Fruit fly (Drosophila melanogaster): ENCODE results near the gene myd.

Gene myd

DNA sequence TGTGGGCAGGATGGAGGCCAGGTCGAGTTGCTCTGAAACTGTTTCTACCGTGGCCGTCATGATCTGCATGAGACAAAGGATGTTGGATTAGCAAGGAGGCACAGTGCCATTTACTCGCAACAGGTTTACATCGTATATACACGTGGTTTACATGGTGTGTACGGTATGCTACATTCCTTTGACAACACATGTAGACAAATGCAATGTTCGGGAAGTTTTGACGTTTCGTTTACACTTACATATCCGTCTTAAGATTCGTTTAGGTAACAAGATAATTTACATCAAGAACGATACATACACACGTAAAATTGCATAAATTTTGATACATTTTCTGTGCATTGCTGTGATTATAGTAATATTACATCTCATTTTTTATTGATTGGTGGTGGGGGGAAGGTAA, 58.5 kb downstream of the myd start:
- TF ChIP-seq D1 (tag; optimal IDR thresholded peaks at IDR 0.05) (peak; percentile 41), CG17806 (tag; optimal IDR thresholded peaks at IDR 0.05) (no peak), CG14655 (GFP tag; optimal IDR thresholded peaks at IDR 0.05) (no peak), Pif1B (GFP tag; optimal IDR thresholded peaks at IDR 0.05) (no peak), CG9948 (tag; optimal IDR thresholded peaks at IDR 0.05) (no peak), Snoo (tag; optimal IDR thresholded peaks at IDR 0.05) (no peak), fd96Ca (GFP tag; IDR thresholded peaks at IDR 0.05) (no peak)

DNA sequence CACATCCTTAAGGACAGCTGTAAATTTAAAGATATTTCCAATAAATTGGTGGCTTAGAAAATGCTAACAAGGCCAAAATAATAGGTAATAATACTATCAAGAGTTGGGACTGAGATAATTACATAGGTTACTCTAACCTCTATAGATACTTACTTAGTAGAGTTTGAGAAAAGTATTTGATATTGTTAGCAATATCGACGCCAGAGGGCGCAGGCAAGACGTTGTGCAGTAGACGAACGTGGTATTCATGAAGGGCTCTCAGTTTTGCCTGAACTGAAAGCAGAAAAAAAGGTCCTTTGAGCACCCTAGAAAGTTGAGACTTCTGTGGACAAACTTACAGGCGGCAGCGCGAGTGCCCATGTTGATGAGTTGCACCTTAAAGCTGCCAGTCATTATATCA, 64.9 kb downstream of the myd start:
- TF ChIP-seq CG10348 (GFP tag; IDR thresholded peaks at IDR 0.05) (no peak), Ets98B (GFP tag; IDR thresholded peaks at IDR 0.05) (no peak), CG12605 (GFP tag; IDR thresholded peaks at IDR 0.05) (no peak)

DNA sequence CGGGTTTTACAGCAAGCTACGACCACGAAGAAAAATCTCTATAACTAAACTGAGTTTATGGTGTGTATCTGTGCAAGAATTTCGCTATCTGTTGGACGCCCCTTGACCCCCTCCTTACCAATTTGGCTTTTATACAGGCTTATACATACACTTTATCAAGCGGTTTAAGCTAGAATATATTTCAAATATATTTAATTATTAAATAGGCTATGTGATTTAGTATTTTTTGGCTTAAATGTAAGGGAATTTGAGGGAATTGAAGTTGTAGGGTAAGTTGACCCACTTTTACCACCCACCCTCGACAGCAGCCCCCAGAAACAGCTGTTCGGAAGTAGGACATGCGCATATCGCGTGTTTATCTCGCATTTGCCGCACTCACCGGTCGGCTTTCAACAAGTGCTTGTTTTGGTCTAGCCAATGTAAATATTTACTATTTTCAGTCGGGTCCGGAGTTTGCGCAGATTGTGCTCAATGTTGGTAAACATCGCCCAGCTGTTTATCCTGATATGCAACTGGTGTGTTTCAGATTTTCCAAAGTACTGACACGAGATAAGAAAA, 65.7 kb downstream of the myd start, which contains the start of gene unc79:
unc79 (minus strand) TSS at position 51 of the 558 bp plus-strand sequence.
- TF ChIP-seq CG12605 (GFP tag; IDR thresholded peaks at IDR 0.05) (peak; percentile 98), D1 (tag; optimal IDR thresholded peaks at IDR 0.05) (no peak)

DNA sequence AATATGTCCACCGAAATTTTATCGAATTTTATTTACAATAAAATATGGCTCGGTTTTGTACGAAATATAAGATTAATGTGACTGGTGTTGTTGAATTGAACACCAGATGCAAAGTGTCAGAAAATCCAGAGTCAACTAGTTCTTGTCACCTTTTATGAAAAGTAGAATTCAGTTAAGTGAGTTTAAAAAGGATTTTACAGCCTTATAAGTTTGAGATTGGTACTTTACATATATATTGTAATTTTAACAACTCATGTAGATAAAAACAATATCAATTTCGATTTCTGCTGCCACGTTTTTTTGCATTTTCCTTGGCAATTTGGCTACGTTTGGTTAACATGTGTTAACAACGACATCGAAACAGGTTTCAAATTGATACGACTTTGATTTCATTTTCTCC, 67.6 kb downstream of the myd start, which contains the start of gene CG5217:
CG5217 (minus strand) TSS at position 101 of the 400 bp plus-strand sequence.
- no peak for TF ChIP-seq CG32121 (GFP tag; IDR thresholded peaks at IDR 0.05)
- no peak for TF ChIP-seq D1 (tag; optimal IDR thresholded peaks at IDR 0.05)
- TF ChIP-seq CG9948 (tag; optimal IDR thresholded peaks at IDR 0.05), result no peak
- TF ChIP-seq CG8301 (tag; optimal IDR thresholded peaks at IDR 0.05), result no peak
- TF ChIP-seq CG14655 (GFP tag; optimal IDR thresholded peaks at IDR 0.05), result no peak
- no peak for TF ChIP-seq CG10348 (GFP tag; IDR thresholded peaks at IDR 0.05)
- TF ChIP-seq CG8159 (tag; optimal IDR thresholded peaks at IDR 0.05), result no peak
- no peak for TF ChIP-seq EcR (GFP tag; optimal IDR thresholded peaks at IDR 0.05)
- TF ChIP-seq CG17806 (tag; optimal IDR thresholded peaks at IDR 0.05), result no peak
- no peak for TF ChIP-seq Pif1B (GFP tag; optimal IDR thresholded peaks at IDR 0.05)
- no peak for TF ChIP-seq CG15710 (tag; optimal IDR thresholded peaks at IDR 0.05)
- no peak for TF ChIP-seq rn (GFP tag; IDR thresholded peaks at IDR 0.05)
- no peak for TF ChIP-seq Ets98B (GFP tag; IDR thresholded peaks at IDR 0.05)
- TF ChIP-seq CG13204 (GFP tag; optimal IDR thresholded peaks at IDR 0.05), result no peak

DNA sequence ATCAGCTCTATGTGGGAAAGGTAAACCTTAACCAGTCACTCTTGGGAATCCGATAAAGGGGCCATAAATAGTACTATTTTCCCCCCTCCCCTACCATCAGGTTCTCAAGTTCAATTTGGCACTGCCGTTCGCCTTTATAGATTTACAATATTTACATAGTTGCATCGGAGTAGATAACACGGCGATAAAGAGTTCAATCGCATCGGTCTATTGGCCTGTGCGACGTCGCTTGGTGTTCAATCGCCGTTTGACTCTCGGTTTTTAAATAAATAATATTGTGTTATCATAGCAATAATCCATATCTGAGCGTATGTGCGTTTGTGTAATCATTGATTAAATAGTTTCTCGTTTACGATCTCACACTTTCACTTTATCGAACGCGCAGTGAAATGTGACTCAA, 69.6 kb downstream of the myd start:
- TF ChIP-seq CG15710 (tag; optimal IDR thresholded peaks at IDR 0.05) (no peak), Snoo (tag; optimal IDR thresholded peaks at IDR 0.05) (no peak), gl (tag; optimal IDR thresholded peaks at IDR 0.05) (no peak), CG12605 (GFP tag; IDR thresholded peaks at IDR 0.05) (no peak), CG9948 (tag; optimal IDR thresholded peaks at IDR 0.05) (no peak), rn (GFP tag; IDR thresholded peaks at IDR 0.05) (no peak), CG14655 (GFP tag; optimal IDR thresholded peaks at IDR 0.05) (no peak), CG17806 (tag; optimal IDR thresholded peaks at IDR 0.05) (no peak), Pif1B (GFP tag; optimal IDR thresholded peaks at IDR 0.05) (no peak), Pif1A (GFP tag; optimal IDR thresholded peaks at IDR 0.05) (no peak), CG32121 (GFP tag; IDR thresholded peaks at IDR 0.05) (no peak), CG4496 (GFP tag; IDR thresholded peaks at IDR 0.05) (no peak), EcR (GFP tag; optimal IDR thresholded peaks at IDR 0.05) (no peak), CG8301 (tag; optimal IDR thresholded peaks at IDR 0.05) (no peak), CG13204 (GFP tag; optimal IDR thresholded peaks at IDR 0.05) (no peak), CG34367 (tag; optimal IDR thresholded peaks at IDR 0.05) (no peak), CG10348 (GFP tag; IDR thresholded peaks at IDR 0.05) (no peak), CG8159 (tag; optimal IDR thresholded peaks at IDR 0.05) (no peak)

All from whole organism, pupa.